Fruit fly (Drosophila melanogaster) whole organism, wandering third instar larva: ENCODE data around the gene CG32299.
A peak's percentile ranks its signal among the peaks of the same experiment; 100 is the strongest.

ENCODE experiments used
- Abd-B ChIP-seq: fragments of >200 bp; optimal IDR thresholded peaks from 2 replicates; lab custom pipeline; 2017; ENCODE audit warnings: missing biosample characterization, missing genetic modification characterization
- Dfd ChIP-seq: fragments of >200 bp; optimal IDR thresholded peaks from 2 replicates; lab custom pipeline; 2017; ENCODE audit warnings: missing biosample characterization, missing genetic modification characterization
- Hr78 ChIP-seq: fragments of >200 bp; optimal IDR thresholded peaks from 2 replicates; lab custom pipeline; 2017; ENCODE audit warnings: missing biosample characterization, missing genetic modification characterization
- br ChIP-seq: fragments of 200-800 bp; sonication (Bioruptor generic); optimal IDR thresholded peaks from 2 replicates; lab custom pipeline; 2016; ENCODE audit warnings: missing biosample characterization, missing genetic modification characterization
- pan ChIP-seq: fragments of >200 bp; optimal IDR thresholded peaks from 2 replicates; lab custom pipeline; 2017
- psq ChIP-seq: fragments of 200-800 bp; sonication (Bioruptor generic); optimal IDR thresholded peaks from 3 replicates; lab custom pipeline; 2017; ENCODE audit warnings: missing biosample characterization, mild to moderate bottlenecking, missing genetic modification characterization, moderate library complexity

- TF ChIP-seq Dfd (GFP tag; lab: Kevin White, UChicago) (no peak), psq (GFP tag; lab: Kevin White, UChicago) (peak; percentile 29), pan (no peak), Hr78 (GFP tag; lab: Kevin White, UChicago) (no peak), br (GFP tag; lab: Kevin White, UChicago) (peak; percentile 89), Abd-B (no peak)
These were observed 37.9 kb upstream of the CG32299 start for dm6 chr3L:2428488-2429302.
